Worm (Caenorhabditis elegans): ENCODE results near the gene rfc-1.

The rfc-1 gene

DNA sequence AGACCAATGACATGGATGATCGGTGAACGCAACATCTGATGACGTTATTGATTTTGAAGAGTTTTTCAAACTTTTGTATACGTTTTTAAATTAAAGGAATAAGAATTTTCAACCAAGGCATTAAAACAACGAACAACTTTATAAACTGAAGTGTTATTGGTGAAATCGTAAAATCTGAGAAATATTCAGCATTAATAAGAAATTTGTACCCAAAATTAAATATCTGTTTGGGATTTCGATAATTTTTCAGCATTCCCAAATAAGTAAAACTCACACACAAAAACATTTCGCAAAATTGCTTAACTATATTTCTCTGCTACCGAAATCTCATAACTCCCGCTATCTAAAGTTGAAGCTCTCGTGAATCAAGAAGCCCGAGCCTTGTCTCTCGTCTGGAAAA lies 13.8 kb upstream of the rfc-1 start:
- TF ChIP-seq T22C8.4 (GFP tag; IDR thresholded peaks at IDR 0.05) (no peak), tab-1 (GFP tag; IDR thresholded peaks at IDR 0.05) (no peak), ztf-29 (GFP tag; IDR thresholded peaks at IDR 0.05) (no peak), klf-2 (GFP tag; conservative IDR thresholded peaks at IDR 0.05) (no peak), med-1 (GFP tag; optimal IDR thresholded peaks at IDR 0.05; ENCODE audit: insufficient read depth) (no peak), ztf-23 (GFP tag; IDR thresholded peaks at IDR 0.05) (no peak), ref-1 (GFP tag; conservative IDR thresholded peaks at IDR 0.05) (no peak)

- no peak for TF ChIP-seq ztf-23 (GFP tag; IDR thresholded peaks at IDR 0.05)
- TF ChIP-seq ref-1 (GFP tag; conservative IDR thresholded peaks at IDR 0.05) = no peak
- no peak for TF ChIP-seq ztf-29 (GFP tag; IDR thresholded peaks at IDR 0.05)
- TF ChIP-seq med-1 (GFP tag; optimal IDR thresholded peaks at IDR 0.05; ENCODE audit: insufficient read depth) = no peak
- no peak for TF ChIP-seq flt-1 (GFP tag; IDR thresholded peaks at IDR 0.05)
- no peak for TF ChIP-seq T22C8.4 (GFP tag; IDR thresholded peaks at IDR 0.05)
Measured at ce11 chrV:14658131-14658530, 12.4 kb upstream of the rfc-1 start, which contains the start of gene slc-25A29. slc-25A29 (minus strand) TSS chrV:14658175.

DNA sequence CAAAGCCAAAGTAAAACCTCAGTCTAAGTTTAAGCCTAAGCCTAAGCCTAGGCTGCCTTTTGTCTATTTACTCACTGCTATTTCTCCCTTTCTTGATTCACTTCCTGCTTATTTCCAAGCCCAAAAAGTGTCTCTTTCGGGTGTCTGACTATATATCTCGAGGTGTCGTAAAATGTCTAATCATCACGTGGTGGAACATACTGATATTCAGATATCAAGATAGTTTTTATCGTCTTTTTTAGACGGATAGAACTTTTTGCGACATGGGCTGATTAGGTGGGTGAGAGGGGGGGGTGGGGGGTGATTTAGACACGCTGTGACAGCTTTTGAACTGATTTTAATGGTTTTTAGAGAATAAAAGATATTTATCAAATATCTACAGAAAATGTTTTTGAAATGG lies 11.2 kb upstream of the rfc-1 start:
- TF ChIP-seq med-1 (GFP tag; optimal IDR thresholded peaks at IDR 0.05; ENCODE audit: insufficient read depth) (no peak), T22C8.4 (GFP tag; IDR thresholded peaks at IDR 0.05) (no peak), klf-2 (GFP tag; conservative IDR thresholded peaks at IDR 0.05) (no peak), ref-1 (GFP tag; conservative IDR thresholded peaks at IDR 0.05) (no peak), ztf-23 (GFP tag; IDR thresholded peaks at IDR 0.05) (no peak), ztf-29 (GFP tag; IDR thresholded peaks at IDR 0.05) (no peak), tab-1 (GFP tag; IDR thresholded peaks at IDR 0.05) (no peak), cog-1 (tag; optimal IDR thresholded peaks at IDR 0.05) (no peak)

DNA sequence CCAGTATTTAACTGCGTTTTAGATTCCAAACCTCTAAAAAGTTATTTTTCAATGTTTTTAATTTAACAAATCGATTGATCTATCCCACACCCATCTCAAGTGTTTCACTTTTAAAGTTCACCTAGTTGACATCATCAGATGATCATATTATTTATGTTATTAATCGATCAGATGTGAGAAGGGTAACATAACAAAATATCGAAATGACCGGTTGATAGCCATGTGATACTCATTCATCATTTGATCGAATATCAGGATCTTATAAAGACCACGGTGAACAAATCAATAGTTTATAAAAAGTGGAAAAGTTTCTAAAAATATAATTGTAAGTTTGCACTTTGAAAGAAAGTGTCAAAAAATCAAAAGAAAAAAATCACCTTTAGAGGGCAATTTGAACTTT lies 9.9 kb upstream of the rfc-1 start:
- TF ChIP-seq flt-1 (GFP tag; IDR thresholded peaks at IDR 0.05) (no peak), med-1 (GFP tag; optimal IDR thresholded peaks at IDR 0.05; ENCODE audit: insufficient read depth) (no peak), cog-1 (tag; optimal IDR thresholded peaks at IDR 0.05) (no peak), ztf-23 (GFP tag; IDR thresholded peaks at IDR 0.05) (no peak), ztf-29 (GFP tag; IDR thresholded peaks at IDR 0.05) (no peak), tab-1 (GFP tag; IDR thresholded peaks at IDR 0.05) (no peak), T22C8.4 (GFP tag; IDR thresholded peaks at IDR 0.05) (no peak), klf-2 (GFP tag; conservative IDR thresholded peaks at IDR 0.05) (no peak), ref-1 (GFP tag; conservative IDR thresholded peaks at IDR 0.05) (no peak)

DNA sequence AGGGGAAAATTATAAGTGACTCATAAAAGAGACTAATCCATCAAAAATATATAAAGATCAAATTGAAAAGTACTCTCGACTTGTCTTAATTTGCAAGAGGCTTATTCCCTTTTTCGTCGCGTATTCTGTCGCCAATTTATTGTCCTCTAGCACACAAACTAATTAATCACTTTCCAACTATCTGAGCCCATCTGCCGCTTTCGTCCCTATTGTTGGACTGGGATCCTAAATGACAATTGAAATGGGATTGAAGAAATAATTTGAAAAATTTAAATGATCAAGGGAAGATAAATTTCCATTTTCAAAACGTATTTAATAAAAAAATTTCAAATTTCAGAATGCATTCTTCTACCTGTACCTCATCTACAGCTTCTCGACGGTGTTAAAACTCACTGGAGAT lies 4.9 kb upstream of the rfc-1 start:
- TF ChIP-seq T22C8.4 (GFP tag; IDR thresholded peaks at IDR 0.05) = no peak
- no peak for TF ChIP-seq ref-1 (GFP tag; conservative IDR thresholded peaks at IDR 0.05)
- TF ChIP-seq flt-1 (GFP tag; IDR thresholded peaks at IDR 0.05) = no peak
- no peak for TF ChIP-seq ztf-29 (GFP tag; IDR thresholded peaks at IDR 0.05)
- TF ChIP-seq tab-1 (GFP tag; IDR thresholded peaks at IDR 0.05) = no peak
- no peak for TF ChIP-seq klf-2 (GFP tag; conservative IDR thresholded peaks at IDR 0.05)
- TF ChIP-seq cog-1 (tag; optimal IDR thresholded peaks at IDR 0.05) = no peak
- TF ChIP-seq med-1 (GFP tag; optimal IDR thresholded peaks at IDR 0.05; ENCODE audit: insufficient read depth) = no peak
- TF ChIP-seq ztf-23 (GFP tag; IDR thresholded peaks at IDR 0.05) = no peak

- TF ChIP-seq klf-2 (GFP tag; conservative IDR thresholded peaks at IDR 0.05) (no peak), med-1 (GFP tag; optimal IDR thresholded peaks at IDR 0.05; ENCODE audit: insufficient read depth) (no peak), ref-1 (GFP tag; conservative IDR thresholded peaks at IDR 0.05) (no peak), tab-1 (GFP tag; IDR thresholded peaks at IDR 0.05) (no peak), ztf-29 (GFP tag; IDR thresholded peaks at IDR 0.05) (no peak), T22C8.4 (GFP tag; IDR thresholded peaks at IDR 0.05) (no peak), ztf-23 (GFP tag; IDR thresholded peaks at IDR 0.05) (no peak), cog-1 (tag; optimal IDR thresholded peaks at IDR 0.05) (no peak), flt-1 (GFP tag; IDR thresholded peaks at IDR 0.05) (no peak)
Measured at ce11 chrV:14649929-14650328, 4.2 kb upstream of the rfc-1 start.

- no peak for TF ChIP-seq tab-1 (GFP tag; IDR thresholded peaks at IDR 0.05)
Measured at ce11 chrV:14648825-14649224, 3.0 kb upstream of the rfc-1 start.

DNA sequence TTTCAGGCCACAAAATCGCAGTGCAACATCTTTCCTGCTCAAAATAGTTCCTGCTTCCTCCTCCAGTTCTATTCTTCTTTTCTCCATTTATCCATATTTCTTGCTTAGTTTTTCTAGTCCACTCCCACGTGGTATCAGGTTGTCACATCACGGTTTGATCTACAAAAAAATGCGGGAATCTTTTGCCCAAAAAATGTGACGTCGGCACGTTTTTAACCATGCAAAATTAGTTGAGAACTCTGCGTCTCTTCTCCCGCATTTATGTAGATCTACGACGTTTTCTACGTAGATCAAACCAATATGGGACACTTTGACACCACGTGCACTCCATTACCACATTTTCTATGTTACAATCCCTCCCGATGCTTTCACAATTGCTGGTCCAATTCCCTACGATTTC lies 3.8 kb downstream of the rfc-1 start:
- TF ChIP-seq flt-1 (GFP tag; IDR thresholded peaks at IDR 0.05) (no peak), ztf-23 (GFP tag; IDR thresholded peaks at IDR 0.05) (no peak), cog-1 (tag; optimal IDR thresholded peaks at IDR 0.05) (no peak)

DNA sequence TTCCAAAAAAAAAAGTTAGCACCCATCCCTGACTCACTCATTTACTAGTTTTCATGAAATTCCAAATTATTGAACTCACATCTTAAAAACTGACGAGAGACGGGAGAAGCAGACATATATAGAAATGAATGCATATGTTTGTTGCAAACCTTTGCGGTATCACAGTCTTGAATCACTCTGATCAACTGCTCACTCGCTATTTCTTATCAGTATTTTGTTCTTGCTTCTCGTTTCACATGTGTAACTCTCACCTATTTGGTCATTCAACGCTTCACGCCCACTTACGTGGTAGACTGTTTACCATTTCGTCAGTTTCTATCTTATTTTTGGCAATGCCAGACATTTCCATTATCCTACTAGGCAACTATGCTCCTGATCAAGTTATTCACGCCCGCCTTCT lies 5.0 kb downstream of the rfc-1 start, which contains the start of gene C54G10.1:
C54G10.1 (plus strand) TSS at position 333 of the 400 bp plus-strand sequence.
- TF ChIP-seq flt-1 (GFP tag; IDR thresholded peaks at IDR 0.05) = no peak
- no peak for TF ChIP-seq med-1 (GFP tag; optimal IDR thresholded peaks at IDR 0.05; ENCODE audit: insufficient read depth)
- TF ChIP-seq cog-1 (tag; optimal IDR thresholded peaks at IDR 0.05) = no peak
- TF ChIP-seq klf-2 (GFP tag; conservative IDR thresholded peaks at IDR 0.05) = no peak
- no peak for TF ChIP-seq T22C8.4 (GFP tag; IDR thresholded peaks at IDR 0.05)
- no peak for TF ChIP-seq ref-1 (GFP tag; conservative IDR thresholded peaks at IDR 0.05)
- TF ChIP-seq ztf-23 (GFP tag; IDR thresholded peaks at IDR 0.05) = no peak
- TF ChIP-seq ztf-29 (GFP tag; IDR thresholded peaks at IDR 0.05) = no peak
- TF ChIP-seq tab-1 (GFP tag; IDR thresholded peaks at IDR 0.05) = no peak

DNA sequence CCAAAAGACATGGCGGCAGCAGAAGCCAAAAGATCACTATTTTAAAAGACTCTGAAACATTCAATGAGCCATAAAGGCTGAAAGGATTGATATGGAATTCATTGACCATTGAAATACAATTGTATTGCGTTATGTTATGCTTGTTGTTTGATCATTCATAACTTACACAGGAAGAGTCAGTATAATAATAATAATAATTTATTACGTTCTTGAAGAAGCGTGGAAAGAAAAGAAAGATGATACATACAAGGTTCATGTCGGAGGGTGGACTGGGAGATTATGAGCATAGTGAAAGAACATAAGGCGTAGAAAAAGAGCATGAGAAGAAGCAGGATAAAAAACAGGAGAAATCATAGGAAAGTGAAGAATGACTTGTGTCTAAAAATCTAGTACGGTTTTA lies 5.7 kb downstream of the rfc-1 start, which contains the start of gene F43D2.7:
F43D2.7 (minus strand) TSS at position 101 of the 400 bp plus-strand sequence.
- no peak for TF ChIP-seq med-1 (GFP tag; optimal IDR thresholded peaks at IDR 0.05; ENCODE audit: insufficient read depth)
- TF ChIP-seq T22C8.4 (GFP tag; IDR thresholded peaks at IDR 0.05) = no peak
- no peak for TF ChIP-seq flt-1 (GFP tag; IDR thresholded peaks at IDR 0.05)
- no peak for TF ChIP-seq tab-1 (GFP tag; IDR thresholded peaks at IDR 0.05)

- TF ChIP-seq ztf-23 (GFP tag; IDR thresholded peaks at IDR 0.05) (no peak), ref-1 (GFP tag; conservative IDR thresholded peaks at IDR 0.05) (no peak), T22C8.4 (GFP tag; IDR thresholded peaks at IDR 0.05) (no peak), flt-1 (GFP tag; IDR thresholded peaks at IDR 0.05) (no peak), klf-2 (GFP tag; conservative IDR thresholded peaks at IDR 0.05) (no peak), tab-1 (GFP tag; IDR thresholded peaks at IDR 0.05) (no peak), cog-1 (tag; optimal IDR thresholded peaks at IDR 0.05) (no peak)
Measured at ce11 chrV:14638075-14638474, 7.7 kb downstream of the rfc-1 start.
